Worm (Caenorhabditis elegans): ENCODE results near the gene myo-6.

The myo-6 gene

ce11 chrIII:13464493-13465362 lies 55.1 kb downstream of the myo-6 start, which contains the start of gene kel-3 (continued):
- no peak for TF ChIP-seq unc-62 (GFP tag; optimal IDR thresholded peaks at IDR 0.05)
- TF ChIP-seq ztf-4 (tag; optimal IDR thresholded peaks at IDR 0.05) = peak; percentile 72
- peak; percentile 78 for TF ChIP-seq hpl-2 (GFP tag; optimal IDR thresholded peaks at IDR 0.05)
- TF ChIP-seq mab-9 (GFP tag; IDR thresholded peaks at IDR 0.05) = 0 out of 2 replicates have a peak, but pooled peaks have one; percentile 23
- peak; percentile 25 for TF ChIP-seq zip-4 (GFP tag; optimal IDR thresholded peaks at IDR 0.05)
- peak; percentile 26 for TF ChIP-seq skn-1 (tag; optimal IDR thresholded peaks at IDR 0.05)
- peak; percentile 54 for TF ChIP-seq mep-1 (tag; optimal IDR thresholded peaks at IDR 0.05)
- peak; percentile 66 for TF ChIP-seq elt-2 (tag; optimal IDR thresholded peaks at IDR 0.05)
- peak in 1 of 2 experiments; percentile 68 for TF ChIP-seq mdl-1 (tag; optimal IDR thresholded peaks at IDR 0.05)
- peak; percentile 53 for TF ChIP-seq lir-3 (tag; optimal IDR thresholded peaks at IDR 0.05; ENCODE audit: poor library complexity)
- peak; percentile 82 for TF ChIP-seq tbx-2 (tag; optimal IDR thresholded peaks at IDR 0.05)
- peak in 1 of 3 experiments; percentile 39 for TF ChIP-seq ceh-82 (tag; optimal IDR thresholded peaks at IDR 0.05)
- peak; percentile 33 to 47 for TF ChIP-seq efl-1 (optimal IDR thresholded peaks at IDR 0.05)
- TF ChIP-seq efl-1 (GFP tag; optimal IDR thresholded peaks at IDR 0.05 in 1 of 2) = peak; percentile 31 to 95
- no peak for TF ChIP-seq mef-2 (tag; optimal IDR thresholded peaks at IDR 0.05)
- peak; percentile 75 for TF ChIP-seq snu-23 (GFP tag; optimal IDR thresholded peaks at IDR 0.05)
- TF ChIP-seq snpc-4 (tag; optimal IDR thresholded peaks at IDR 0.05) = no peak
- peak; percentile 20; the same call in 1 of the 2 replicates for TF ChIP-seq grh-1 (GFP tag; IDR thresholded peaks at IDR 0.05)
- peak; percentile 85 for TF ChIP-seq nhr-19 (GFP tag; conservative IDR thresholded peaks at IDR 0.05)
- TF ChIP-seq lsy-2 (tag; optimal IDR thresholded peaks at IDR 0.05) = peak; percentile 78 to 89
- peak; percentile 56 for TF ChIP-seq nhr-84 (tag; optimal IDR thresholded peaks at IDR 0.05)
- peak; percentile 76 for TF ChIP-seq pax-3 (tag; optimal IDR thresholded peaks at IDR 0.05)
- TF ChIP-seq tlp-1 (tag; optimal IDR thresholded peaks at IDR 0.05) = no peak
- peak; percentile 6 for TF ChIP-seq F16B12.6 (tag; optimal IDR thresholded peaks at IDR 0.05)
- peak; percentile 81 for TF ChIP-seq nhr-90 (tag; optimal IDR thresholded peaks at IDR 0.05; ENCODE audit: poor library complexity)
- no peak for TF ChIP-seq ceh-63 (GFP tag; optimal IDR thresholded peaks at IDR 0.05)
- TF ChIP-seq ceh-90 (tag; optimal IDR thresholded peaks at IDR 0.05) = no peak
- TF ChIP-seq fkh-8 (tag; optimal IDR thresholded peaks at IDR 0.05) = no peak

DNA sequence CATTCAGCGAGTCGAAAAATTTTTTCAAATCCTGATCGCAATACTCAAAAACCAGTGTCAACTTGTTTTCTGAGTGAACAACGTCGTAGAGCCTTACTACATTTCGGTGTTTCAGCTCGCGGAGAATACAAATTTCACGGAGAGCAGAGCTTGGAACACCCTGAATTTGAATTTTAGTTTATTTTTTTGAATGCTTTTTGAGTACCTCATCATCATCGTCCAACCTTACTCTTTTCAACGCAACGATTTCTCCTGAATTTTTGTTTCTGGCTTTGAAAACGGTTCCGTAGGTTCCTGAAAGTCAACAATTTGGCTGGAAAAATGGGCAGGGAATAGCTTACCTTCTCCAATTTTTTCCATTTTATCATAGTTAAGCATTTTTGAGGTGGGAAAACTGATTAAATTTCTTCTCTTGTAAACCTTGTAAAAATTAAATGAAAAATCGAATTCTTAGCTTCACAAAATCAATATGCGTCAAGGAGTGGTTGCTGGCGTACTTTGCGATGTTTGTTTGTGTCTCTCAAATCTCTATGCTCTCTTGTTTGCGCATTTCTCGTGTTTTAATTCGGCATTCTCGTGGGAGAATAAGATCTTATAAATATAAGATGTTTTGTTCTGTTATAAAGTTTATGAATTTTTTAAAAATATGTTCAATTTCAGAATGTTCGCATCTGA lies 56.5 kb downstream of the myo-6 start, which contains the start of gene cdk-5:
Gene cdk-5, minus strand, starts transcription at position 425 of the 675 bp plus-strand sequence.
- TF ChIP-seq xbp-1 (tag; optimal IDR thresholded peaks at IDR 0.05) (peak; percentile 93), elt-3 (tag; optimal IDR thresholded peaks at IDR 0.05) (peak in 2 of 6 experiments; percentile 86 to 87), tlp-1 (tag; optimal IDR thresholded peaks at IDR 0.05) (no peak), unc-86 (tag; optimal IDR thresholded peaks at IDR 0.05) (peak; percentile 95), unc-130 (tag; optimal IDR thresholded peaks at IDR 0.05) (peak; percentile 93), jun-1 (tag; optimal IDR thresholded peaks at IDR 0.05) (peak; percentile 86), alr-1 (tag; optimal IDR thresholded peaks at IDR 0.05; ENCODE audit: borderline replicate concordance) (no peak), nhr-76 (tag; optimal IDR thresholded peaks at IDR 0.05) (no peak), nhr-85 (tag) (peak; percentile 94), unc-62 (GFP tag; optimal IDR thresholded peaks at IDR 0.05) (no peak), pqm-1 (tag; optimal IDR thresholded peaks at IDR 0.05) (no peak), irx-1 (tag; optimal IDR thresholded peaks at IDR 0.05) (peak; percentile 93), snu-23 (GFP tag; optimal IDR thresholded peaks at IDR 0.05) (peak; percentile 98), vab-15 (tag; optimal IDR thresholded peaks at IDR 0.05) (no peak), hlh-17 (GFP tag; optimal IDR thresholded peaks at IDR 0.05; ENCODE audit: borderline replicate concordance) (no peak), dpl-1 (GFP tag; optimal IDR thresholded peaks at IDR 0.05) (peak; percentile 85 to 91 (median 90)), skn-1 (tag; optimal IDR thresholded peaks at IDR 0.05) (peak; percentile 91), lin-14 (GFP tag; optimal IDR thresholded peaks at IDR 0.05) (peak; percentile 90), nhr-84 (tag; optimal IDR thresholded peaks at IDR 0.05) (no peak), sup-37 (GFP tag; optimal IDR thresholded peaks at IDR 0.05) (peak; percentile 50), mef-2 (tag; optimal IDR thresholded peaks at IDR 0.05) (peak; percentile 2), lin-35 (GFP tag; optimal IDR thresholded peaks at IDR 0.05) (peak; percentile 92 to 93), ceh-90 (tag; optimal IDR thresholded peaks at IDR 0.05) (peak; percentile 43), sptf-1 (tag; optimal IDR thresholded peaks at IDR 0.05) (no peak), pag-3 (tag; optimal IDR thresholded peaks at IDR 0.05; ENCODE audit: borderline replicate concordance, insufficient read depth) (no peak), ceh-8 (GFP tag; optimal IDR thresholded peaks at IDR 0.05) (peak; percentile 92)
